Fruit fly (Drosophila melanogaster): Measurements from ENCODE around the gene sbr.

The sbr gene

dm6 chrX:10840892-10841564, 5.9 kb downstream of the sbr start:
- TF ChIP-seq CG9948 (tag; optimal IDR thresholded peaks at IDR 0.05) (no peak), fd96Ca (GFP tag; IDR thresholded peaks at IDR 0.05) (no peak), EcR (GFP tag; optimal IDR thresholded peaks at IDR 0.05) (peak; percentile 0), CG32121 (GFP tag; IDR thresholded peaks at IDR 0.05) (no peak)

dm6 chrX:10838962-10839361, 7.9 kb downstream of the sbr start, which contains the start of gene CG15210:
TSS of gene CG15210 (plus strand) at chrX:10839230.
- TF ChIP-seq CG8301 (tag; optimal IDR thresholded peaks at IDR 0.05) (no peak), CG34367 (tag; optimal IDR thresholded peaks at IDR 0.05) (no peak), CG15710 (tag; optimal IDR thresholded peaks at IDR 0.05) (no peak), EcR (GFP tag; optimal IDR thresholded peaks at IDR 0.05) (no peak), CG12605 (GFP tag; IDR thresholded peaks at IDR 0.05) (no peak), CG4496 (GFP tag; IDR thresholded peaks at IDR 0.05) (no peak), fd96Ca (GFP tag; IDR thresholded peaks at IDR 0.05) (no peak), gl (tag; optimal IDR thresholded peaks at IDR 0.05) (no peak), Pif1A (GFP tag; optimal IDR thresholded peaks at IDR 0.05) (no peak)

dm6 chrX:10835631-10836030, 11.3 kb downstream of the sbr start:
- TF ChIP-seq Snoo (tag; optimal IDR thresholded peaks at IDR 0.05) (no peak), Ets98B (GFP tag; IDR thresholded peaks at IDR 0.05) (no peak), CG34367 (tag; optimal IDR thresholded peaks at IDR 0.05) (no peak), CG9948 (tag; optimal IDR thresholded peaks at IDR 0.05) (no peak)

dm6 chrX:10832369-10832768, 14.5 kb downstream of the sbr start:
- TF ChIP-seq CG13204 (GFP tag; optimal IDR thresholded peaks at IDR 0.05): no peak
- TF ChIP-seq CG9948 (tag; optimal IDR thresholded peaks at IDR 0.05): no peak
- peak; percentile 6 for TF ChIP-seq CG17806 (tag; optimal IDR thresholded peaks at IDR 0.05)
- TF ChIP-seq CG8301 (tag; optimal IDR thresholded peaks at IDR 0.05): no peak
- TF ChIP-seq CG10348 (GFP tag; IDR thresholded peaks at IDR 0.05): no peak
- no peak for TF ChIP-seq gl (tag; optimal IDR thresholded peaks at IDR 0.05)
- TF ChIP-seq Ets98B (GFP tag; IDR thresholded peaks at IDR 0.05): no peak
- TF ChIP-seq Snoo (tag; optimal IDR thresholded peaks at IDR 0.05): peak; percentile 36
- TF ChIP-seq CG15710 (tag; optimal IDR thresholded peaks at IDR 0.05): no peak
- no peak for TF ChIP-seq CG8159 (tag; optimal IDR thresholded peaks at IDR 0.05)
- no peak for TF ChIP-seq CG34367 (tag; optimal IDR thresholded peaks at IDR 0.05)
- peak; percentile 73 for TF ChIP-seq D1 (tag; optimal IDR thresholded peaks at IDR 0.05)
- TF ChIP-seq CG32121 (GFP tag; IDR thresholded peaks at IDR 0.05): no peak
- TF ChIP-seq CG12605 (GFP tag; IDR thresholded peaks at IDR 0.05): no peak

- no peak for TF ChIP-seq CG10348 (GFP tag; IDR thresholded peaks at IDR 0.05)
- no peak for TF ChIP-seq CG14655 (GFP tag; optimal IDR thresholded peaks at IDR 0.05)
- TF ChIP-seq CG15710 (tag; optimal IDR thresholded peaks at IDR 0.05): peak; percentile 16
- TF ChIP-seq CG32121 (GFP tag; IDR thresholded peaks at IDR 0.05): no peak
- peak; percentile 30 for TF ChIP-seq CG9948 (tag; optimal IDR thresholded peaks at IDR 0.05)
- no peak for TF ChIP-seq CG12605 (GFP tag; IDR thresholded peaks at IDR 0.05)
- TF ChIP-seq rn (GFP tag; IDR thresholded peaks at IDR 0.05): no peak
- no peak for TF ChIP-seq Snoo (tag; optimal IDR thresholded peaks at IDR 0.05)
- TF ChIP-seq CG34367 (tag; optimal IDR thresholded peaks at IDR 0.05): peak; percentile 2
- TF ChIP-seq CG17806 (tag; optimal IDR thresholded peaks at IDR 0.05): peak; percentile 15
- TF ChIP-seq CG8159 (tag; optimal IDR thresholded peaks at IDR 0.05): peak; percentile 60
Measured at dm6 chrX:10827301-10827700, 19.6 kb downstream of the sbr start.

DNA sequence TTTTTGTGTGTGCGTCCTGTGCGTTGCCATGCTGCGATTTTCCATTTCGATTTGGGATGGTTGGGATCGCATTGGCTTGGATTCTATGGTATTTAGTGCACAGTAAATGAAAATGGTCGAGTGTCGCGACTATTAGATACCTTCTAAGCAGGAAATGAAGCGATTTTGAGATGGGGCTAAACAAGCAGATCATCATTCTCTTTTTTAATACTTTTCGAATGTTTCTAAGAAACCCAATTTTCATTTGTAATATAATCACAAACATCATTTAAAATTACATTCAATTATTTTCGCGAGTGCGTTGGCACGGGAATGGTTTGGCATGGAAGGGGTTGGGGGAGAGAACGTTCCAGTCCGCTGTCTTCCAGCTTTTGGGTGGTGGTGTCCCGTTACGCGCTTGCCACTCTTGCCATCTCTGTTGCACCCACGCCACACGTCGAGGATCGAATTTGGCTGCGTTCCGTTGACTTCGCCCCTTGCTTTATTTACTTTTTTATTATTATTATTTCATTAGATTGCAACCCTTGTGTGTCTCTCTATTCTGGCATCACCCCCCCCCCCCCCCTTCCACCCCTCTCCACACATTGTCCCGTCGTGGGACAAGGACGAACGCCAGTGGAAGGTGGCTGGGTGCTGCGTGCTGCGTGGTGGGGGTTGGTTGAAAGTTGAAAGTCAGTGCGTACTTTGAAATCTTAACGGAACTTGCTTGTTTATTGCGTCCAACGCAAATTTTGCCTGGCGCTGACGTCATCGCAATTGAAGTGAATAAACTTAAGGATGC, 21.4 kb downstream of the sbr start:
- no peak for TF ChIP-seq CG34367 (tag; optimal IDR thresholded peaks at IDR 0.05)
- TF ChIP-seq CG10348 (GFP tag; IDR thresholded peaks at IDR 0.05): no peak
- TF ChIP-seq CG8301 (tag; optimal IDR thresholded peaks at IDR 0.05): no peak
- no peak for TF ChIP-seq CG32121 (GFP tag; IDR thresholded peaks at IDR 0.05)
- TF ChIP-seq CG12605 (GFP tag; IDR thresholded peaks at IDR 0.05): no peak
- no peak for TF ChIP-seq Snoo (tag; optimal IDR thresholded peaks at IDR 0.05)
- no peak for TF ChIP-seq Ets98B (GFP tag; IDR thresholded peaks at IDR 0.05)
- TF ChIP-seq D1 (tag; optimal IDR thresholded peaks at IDR 0.05): no peak

dm6 chrX:10824227-10824702, 22.6 kb downstream of the sbr start, which contains the start of gene Imp:
TSS of gene Imp (minus strand) at chrX:10824277.
- TF ChIP-seq CG14655 (GFP tag; optimal IDR thresholded peaks at IDR 0.05) (no peak), Pif1B (GFP tag; optimal IDR thresholded peaks at IDR 0.05) (no peak), CG9948 (tag; optimal IDR thresholded peaks at IDR 0.05) (no peak), Pif1A (GFP tag; optimal IDR thresholded peaks at IDR 0.05) (no peak), CG34367 (tag; optimal IDR thresholded peaks at IDR 0.05) (no peak), CG15710 (tag; optimal IDR thresholded peaks at IDR 0.05) (no peak), CG12605 (GFP tag; IDR thresholded peaks at IDR 0.05) (no peak)

Measured in whole organism, pupa.